Fruit fly (Drosophila melanogaster): Measurements from ENCODE around the gene CG17230.
A peak's percentile ranks its signal among the peaks of the same experiment; 100 is the strongest.

CG17230 gene

DNA sequence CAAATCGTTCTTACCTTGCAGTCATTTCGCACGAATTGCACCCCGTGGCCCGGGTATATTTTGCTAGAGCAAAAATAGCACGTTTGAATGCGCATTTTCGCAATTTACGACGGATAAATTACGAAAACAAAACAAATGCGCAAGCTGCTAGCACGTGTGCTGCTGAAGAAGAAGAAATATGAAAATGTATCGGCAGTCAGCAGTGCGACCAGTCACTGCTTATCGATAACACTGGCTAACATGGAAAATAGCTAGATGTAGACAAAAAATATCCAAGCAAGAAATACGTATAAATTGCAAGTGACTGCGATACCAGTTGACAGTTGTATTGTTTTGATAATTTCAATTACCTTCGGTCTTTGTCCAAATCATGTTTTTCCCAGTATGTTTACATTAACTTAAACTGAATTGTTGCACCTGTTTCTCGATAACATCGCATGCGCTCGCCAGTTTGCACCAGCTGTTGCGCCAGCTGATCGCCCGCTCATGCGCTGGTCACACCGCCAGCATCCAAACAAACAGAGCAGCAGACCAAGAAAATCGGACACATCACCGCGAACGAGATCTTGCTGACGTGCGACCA lies 6.1 kb upstream of the CG17230 start, which contains the start of the genes RpL24-like and CG5276:
RpL24-like (minus strand) TSS at position 188 of the 583 bp plus-strand sequence.
CG5276 (plus strand) TSS at position 344 of the 583 bp plus-strand sequence.
- TF ChIP-seq Rel (GFP tag; optimal IDR thresholded peaks at IDR 0.05) = no peak
- no peak for TF ChIP-seq Rel (tag; optimal IDR thresholded peaks at IDR 0.05)
- peak; percentile 92 for TF ChIP-seq Myc (optimal IDR thresholded peaks at IDR 0.05)
- no peak for TF ChIP-seq CrebA (GFP tag; optimal IDR thresholded peaks at IDR 0.05; ENCODE audit: borderline replicate concordance)
- no peak for TF ChIP-seq OdsH (GFP tag; optimal IDR thresholded peaks at IDR 0.05)

- TF ChIP-seq CG32264 (GFP tag; optimal IDR thresholded peaks at IDR 0.05) (peak; percentile 7), foxo (GFP tag; optimal IDR thresholded peaks at IDR 0.05) (peak in 1 of 2 experiments; percentile 47), Myc (optimal IDR thresholded peaks at IDR 0.05) (peak; percentile 19), Dfd (GFP tag; optimal IDR thresholded peaks at IDR 0.05) (no peak), h (GFP tag; optimal IDR thresholded peaks at IDR 0.05) (peak; percentile 38), GATAd (GFP tag; optimal IDR thresholded peaks at IDR 0.05) (no peak), fru (GFP tag; optimal IDR thresholded peaks at IDR 0.05) (no peak), ey (GFP tag; optimal IDR thresholded peaks at IDR 0.05) (peak; percentile 59), dmrt93B (GFP tag; optimal IDR thresholded peaks at IDR 0.05) (no peak), HLH106 (tag; optimal IDR thresholded peaks at IDR 0.05) (peak; percentile 31), Rel (GFP tag; optimal IDR thresholded peaks at IDR 0.05) (no peak), Rel (tag; optimal IDR thresholded peaks at IDR 0.05) (peak; percentile 92), Sp1 (GFP tag; optimal IDR thresholded peaks at IDR 0.05) (peak; percentile 13), Vsx2 (GFP tag; optimal IDR thresholded peaks at IDR 0.05; ENCODE audit: partially characterized antibody) (no peak), CG9705 (GFP tag; optimal IDR thresholded peaks at IDR 0.05) (peak; percentile 60), psq (GFP tag; optimal IDR thresholded peaks at IDR 0.05) (peak; percentile 17), lola (GFP tag; optimal IDR thresholded peaks at IDR 0.05) (no peak), br (GFP tag; optimal IDR thresholded peaks at IDR 0.05) (no peak), sv (GFP tag; optimal IDR thresholded peaks at IDR 0.05) (peak; percentile 11)
Observed at dm6 chr3R:11435537-11436234, 1.9 kb upstream of the CG17230 start, which contains the start of the genes Exd2 and CG5281. Gene Exd2 (minus strand): TSS chr3R:11435703. Gene CG5281 (plus strand): TSS chr3R:11435850.

- TF ChIP-seq rgr (GFP tag; optimal IDR thresholded peaks at IDR 0.05) (no peak), Dfd (GFP tag; optimal IDR thresholded peaks at IDR 0.05) (peak; percentile 93), HLH106 (tag; optimal IDR thresholded peaks at IDR 0.05) (no peak), pan (optimal IDR thresholded peaks at IDR 0.05) (no peak)
Observed at dm6 chr3R:11441038-11441437, 3.5 kb downstream of the CG17230 start.

DNA sequence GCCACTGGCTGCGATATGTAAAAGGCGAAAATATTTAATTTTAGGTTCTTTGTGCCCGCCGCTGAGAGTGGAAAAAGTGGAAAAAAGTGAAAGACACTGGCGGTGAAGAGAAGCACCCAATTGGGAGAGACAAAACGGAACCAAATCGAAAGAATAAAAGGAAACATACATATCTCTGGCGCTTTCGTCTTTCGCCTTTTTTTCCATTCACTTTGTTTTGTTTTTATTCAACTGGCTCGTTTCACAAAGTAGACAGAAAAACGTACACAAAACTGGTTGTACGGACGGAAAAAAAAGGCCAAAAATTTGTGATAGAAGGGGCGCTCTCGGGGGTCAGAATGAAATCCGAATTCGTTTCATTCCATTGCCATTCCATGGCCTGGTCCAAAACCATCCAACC lies 12.1 kb downstream of the CG17230 start:
- TF ChIP-seq dmrt93B (GFP tag; optimal IDR thresholded peaks at IDR 0.05) (no peak), brk (GFP tag; optimal IDR thresholded peaks at IDR 0.05) (peak; percentile 50), rgr (GFP tag; optimal IDR thresholded peaks at IDR 0.05) (no peak), foxo (GFP tag; optimal IDR thresholded peaks at IDR 0.05) (no peak), h (GFP tag; optimal IDR thresholded peaks at IDR 0.05) (no peak), Myc (optimal IDR thresholded peaks at IDR 0.05) (no peak), Hnf4 (GFP tag; optimal IDR thresholded peaks at IDR 0.05) (no peak), psq (GFP tag; optimal IDR thresholded peaks at IDR 0.05) (peak; percentile 90), usp (GFP tag; optimal IDR thresholded peaks at IDR 0.05) (no peak), CG9705 (GFP tag; optimal IDR thresholded peaks at IDR 0.05) (no peak), dl (GFP tag; optimal IDR thresholded peaks at IDR 0.05; ENCODE audit: insufficient read depth in 1 of 2, partially characterized antibody in 2 of 2) (no peak), Dif (GFP tag; optimal IDR thresholded peaks at IDR 0.05; ENCODE audit: partially characterized antibody) (peak; percentile 13), dsf (GFP tag; optimal IDR thresholded peaks at IDR 0.05; ENCODE audit: borderline replicate concordance) (no peak), tai (GFP tag; optimal IDR thresholded peaks at IDR 0.05) (no peak), CrebA (GFP tag; optimal IDR thresholded peaks at IDR 0.05; ENCODE audit: borderline replicate concordance) (peak; percentile 59), Mio (GFP tag; optimal IDR thresholded peaks at IDR 0.05) (no peak), GATAd (GFP tag; optimal IDR thresholded peaks at IDR 0.05) (no peak), jim (GFP tag; optimal IDR thresholded peaks at IDR 0.05) (peak; percentile 72), br (GFP tag; optimal IDR thresholded peaks at IDR 0.05) (no peak), Hr78 (GFP tag; optimal IDR thresholded peaks at IDR 0.05) (no peak), sv (GFP tag; optimal IDR thresholded peaks at IDR 0.05) (no peak), lola (GFP tag; optimal IDR thresholded peaks at IDR 0.05) (no peak), sage (GFP tag; optimal IDR thresholded peaks at IDR 0.05) (no peak), HLH106 (tag; optimal IDR thresholded peaks at IDR 0.05) (no peak), Rel (GFP tag; optimal IDR thresholded peaks at IDR 0.05) (no peak), Rel (tag; optimal IDR thresholded peaks at IDR 0.05) (peak; percentile 15), woc (GFP tag; optimal IDR thresholded peaks at IDR 0.05) (no peak), Abd-B (GFP tag; optimal IDR thresholded peaks at IDR 0.05) (no peak), CG32264 (GFP tag; optimal IDR thresholded peaks at IDR 0.05) (no peak), fru (GFP tag; optimal IDR thresholded peaks at IDR 0.05) (no peak), Dfd (GFP tag; optimal IDR thresholded peaks at IDR 0.05) (no peak), OdsH (GFP tag; optimal IDR thresholded peaks at IDR 0.05) (no peak), Hr83 (GFP tag; optimal IDR thresholded peaks at IDR 0.05; ENCODE audit: poor library complexity, severe bottlenecking) (no peak), Vsx2 (GFP tag; optimal IDR thresholded peaks at IDR 0.05; ENCODE audit: partially characterized antibody) (peak; percentile 25), Sp1 (GFP tag; optimal IDR thresholded peaks at IDR 0.05) (peak; percentile 64), N (GFP tag; optimal IDR thresholded peaks at IDR 0.05) (no peak), ey (GFP tag; optimal IDR thresholded peaks at IDR 0.05) (no peak), pan (optimal IDR thresholded peaks at IDR 0.05) (no peak)
